Worm (Caenorhabditis elegans): ENCODE measurements around the gene F54C8.7.

F54C8.7 gene

DNA sequence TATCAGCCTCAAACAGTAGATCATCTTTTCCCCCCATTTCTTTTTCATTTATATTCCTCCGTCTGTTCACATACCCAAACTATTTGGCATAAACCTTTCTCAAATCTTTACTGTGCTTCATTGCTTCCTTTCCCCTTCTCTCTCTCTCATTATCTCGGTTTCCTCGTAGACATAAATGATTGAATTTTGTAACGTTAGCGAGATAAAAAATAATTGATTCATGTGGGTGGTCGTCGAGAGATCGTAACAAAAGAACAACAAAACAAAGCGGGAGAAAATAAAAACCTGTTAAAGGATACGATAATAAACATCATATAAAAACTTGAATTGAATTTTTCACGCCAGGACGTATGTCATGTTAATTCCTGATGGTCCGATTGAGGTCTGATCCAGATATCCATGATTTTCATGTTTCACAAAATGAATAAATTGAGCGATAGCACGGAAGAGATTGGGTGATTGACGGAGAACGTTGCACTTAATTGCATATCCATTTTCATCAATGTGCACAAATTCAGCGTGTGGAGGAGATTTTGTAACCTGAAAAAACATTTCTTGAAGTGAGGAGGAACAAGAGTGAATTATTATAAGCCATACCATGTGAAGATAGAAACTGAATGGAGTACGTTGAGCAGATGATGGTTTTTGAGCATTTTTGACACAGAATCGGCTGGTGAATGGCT is 9.1 kb upstream of the F54C8.7 start:
- TF ChIP-seq ama-1 (optimal IDR thresholded peaks at IDR 0.05): peak; percentile 91
- no peak for TF ChIP-seq ceh-13 (GFP tag; optimal IDR thresholded peaks at IDR 0.05)
- TF ChIP-seq scrt-1 (GFP tag; IDR thresholded peaks at IDR 0.05): 0 out of 2 replicates have a peak, but pooled peaks have one; percentile 46

DNA sequence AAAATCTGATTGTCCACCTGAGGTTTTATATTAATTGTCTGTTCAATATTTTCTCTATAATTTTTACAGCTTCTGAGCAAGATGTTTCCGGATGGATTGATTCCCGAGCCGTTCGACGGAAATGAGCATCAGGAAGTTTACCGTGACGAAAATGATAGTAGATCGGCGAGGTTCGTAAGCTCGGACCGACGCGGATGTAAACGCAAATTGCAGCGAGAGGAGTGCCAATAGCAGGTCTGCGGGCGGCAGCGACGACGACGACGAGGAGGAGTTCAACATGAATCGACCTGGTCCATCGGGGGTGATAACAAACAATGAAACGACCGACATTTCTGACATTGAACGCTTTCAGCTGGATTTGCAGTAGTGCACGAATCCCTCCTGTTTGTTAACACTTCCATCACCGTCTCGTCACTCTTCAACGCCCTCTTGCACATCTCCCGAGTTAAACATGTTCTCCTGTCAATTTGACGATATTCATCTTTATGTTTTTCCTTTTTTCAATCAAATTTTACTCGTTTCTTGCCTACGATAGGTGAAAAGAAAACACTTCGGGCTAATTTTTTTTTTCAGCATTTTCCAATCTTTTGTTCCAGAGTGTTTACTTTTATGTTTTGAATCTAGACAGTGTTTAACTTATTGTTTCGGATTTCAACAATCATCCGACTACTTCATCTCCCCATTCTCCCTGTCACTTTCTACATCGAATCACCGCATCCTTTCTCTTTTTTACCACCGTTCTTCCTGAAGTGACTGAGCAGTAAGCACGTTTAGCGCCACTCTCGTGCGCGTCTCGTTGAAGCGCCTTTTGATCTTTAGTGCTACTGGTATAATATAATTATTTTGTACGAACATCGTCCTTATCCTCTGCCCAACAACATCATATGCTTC is 8.3 kb upstream of the F54C8.7 start:
- TF ChIP-seq sea-1 (GFP tag; conservative IDR thresholded peaks at IDR 0.05): no peak

DNA sequence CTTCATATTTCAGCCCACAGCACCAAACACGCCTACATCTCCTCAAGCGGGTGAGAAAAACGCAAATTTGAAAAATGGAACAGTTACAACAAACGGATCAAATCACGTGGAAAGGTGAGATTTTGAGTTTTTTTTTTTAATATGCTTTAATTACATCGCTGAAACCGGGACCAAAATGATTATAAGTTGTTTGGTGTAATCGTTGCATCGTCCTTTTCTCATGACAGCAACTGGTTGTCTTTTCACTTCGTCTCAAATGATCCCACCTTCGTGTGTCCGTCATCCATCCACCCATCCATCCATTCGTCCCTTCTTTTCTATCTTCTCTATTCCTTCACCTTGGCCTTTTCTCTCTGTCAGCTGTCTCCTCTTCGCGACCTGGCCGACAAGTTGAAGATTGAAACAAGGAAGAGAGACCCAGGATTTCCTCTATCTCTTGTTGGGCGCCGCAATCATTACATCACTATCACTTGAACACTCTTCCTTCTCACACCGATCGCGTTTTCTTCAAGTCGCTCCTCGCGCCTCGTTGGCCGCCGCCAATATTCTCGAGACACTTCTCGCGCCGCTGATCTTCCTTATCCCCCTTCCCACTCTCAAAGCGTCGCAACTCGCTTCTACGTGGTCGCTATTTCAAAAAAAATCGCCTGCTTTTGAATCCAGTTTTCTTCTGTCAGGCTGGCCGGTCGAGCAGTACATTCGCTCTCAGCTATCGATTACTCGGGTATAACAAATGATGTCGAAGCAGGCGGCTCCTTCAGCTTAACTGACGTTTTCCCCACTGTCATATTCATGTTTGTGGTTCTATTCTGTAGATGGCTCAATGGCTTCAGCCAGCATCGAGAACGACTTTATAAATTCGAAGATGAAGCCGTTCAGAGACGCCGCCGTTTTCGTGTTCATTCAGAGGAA is 3.6 kb upstream of the F54C8.7 start:
- TF ChIP-seq sea-1 (GFP tag; conservative IDR thresholded peaks at IDR 0.05) (no peak), ets-7 (tag; optimal IDR thresholded peaks at IDR 0.05) (no peak), F13C5.2 (tag; optimal IDR thresholded peaks at IDR 0.05) (no peak), flt-1 (GFP tag; IDR thresholded peaks at IDR 0.05) (no peak), B0310.2 (tag; optimal IDR thresholded peaks at IDR 0.05) (no peak), pes-1 (GFP tag; IDR thresholded peaks at IDR 0.05) (no peak), hnd-1 (tag; optimal IDR thresholded peaks at IDR 0.05) (no peak), ama-1 (optimal IDR thresholded peaks at IDR 0.05) (no peak), aly-1 (tag; optimal IDR thresholded peaks at IDR 0.05) (no peak), tbx-11 (GFP tag; IDR thresholded peaks at IDR 0.05) (no peak), ceh-13 (GFP tag; optimal IDR thresholded peaks at IDR 0.05) (no peak), tbx-37 (GFP tag; conservative IDR thresholded peaks at IDR 0.05) (no peak), scrt-1 (GFP tag; IDR thresholded peaks at IDR 0.05) (no peak), ceh-36 (tag; optimal IDR thresholded peaks at IDR 0.05) (no peak), hmg-4 (GFP tag; optimal IDR thresholded peaks at IDR 0.05) (no peak), tra-4 (tag; optimal IDR thresholded peaks at IDR 0.05) (no peak), hmbx-1 (tag; optimal IDR thresholded peaks at IDR 0.05) (no peak)

DNA sequence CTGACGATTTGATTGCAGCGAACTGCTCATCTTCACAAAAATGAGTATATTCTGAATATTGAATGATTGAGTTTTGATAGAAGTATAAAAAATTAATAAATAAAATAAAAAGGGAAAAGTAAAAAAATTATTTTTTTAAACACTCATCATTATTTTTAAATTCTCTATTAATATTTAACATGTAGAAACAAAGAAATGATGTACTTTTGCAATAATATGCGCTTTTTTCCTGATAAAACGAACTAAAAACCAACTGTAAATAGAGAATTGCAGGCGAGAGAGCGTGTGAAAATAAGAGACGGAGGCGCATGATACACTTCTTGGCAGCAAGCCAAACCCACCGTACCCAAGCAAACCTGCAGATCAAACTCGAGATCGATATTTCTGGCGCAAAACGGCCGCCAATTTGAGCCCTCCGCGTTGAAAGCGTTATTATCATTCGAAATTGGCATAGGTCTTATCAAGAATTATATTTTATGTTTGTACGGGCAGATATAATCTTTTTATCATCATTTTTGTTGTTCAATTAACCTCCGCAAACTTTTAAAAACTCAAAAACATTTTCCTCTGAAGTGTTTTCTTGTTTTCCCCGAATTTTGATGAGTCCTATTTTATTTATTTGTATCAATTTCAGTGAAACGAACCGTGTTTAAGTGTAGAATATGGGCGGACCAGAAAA is 2.3 kb upstream of the F54C8.7 start, which contains the start of the genes rheb-1 and spk-1:
rheb-1 (minus strand) TSS at position 51 of the 679 bp plus-strand sequence.
spk-1 (plus strand) TSS at position 629 of the 679 bp plus-strand sequence.
- TF ChIP-seq ceh-36 (tag; optimal IDR thresholded peaks at IDR 0.05) (no peak), hmg-4 (GFP tag; optimal IDR thresholded peaks at IDR 0.05) (peak; percentile 43), F13C5.2 (tag; optimal IDR thresholded peaks at IDR 0.05) (peak; percentile 5), ama-1 (optimal IDR thresholded peaks at IDR 0.05) (no peak)

DNA sequence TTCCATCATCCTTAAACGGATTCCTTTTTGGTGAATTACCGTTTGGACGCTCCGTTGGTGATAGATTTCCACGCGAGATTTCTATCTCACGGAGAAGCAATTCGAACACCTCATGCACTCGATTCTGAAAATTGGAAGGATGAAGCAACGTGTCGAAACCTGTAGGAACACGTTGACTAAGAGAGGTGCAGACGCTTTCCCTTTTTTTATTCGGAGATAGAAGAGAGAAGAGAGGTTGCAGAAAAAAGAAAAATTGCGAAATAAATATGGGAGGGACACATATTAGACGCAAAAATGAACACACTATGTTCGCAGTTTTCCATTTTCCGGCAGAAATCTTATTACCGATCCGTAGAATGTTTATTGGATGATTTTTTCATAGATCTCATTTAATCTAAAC is 868 bp upstream of the F54C8.7 start:
- no peak for TF ChIP-seq B0310.2 (tag; optimal IDR thresholded peaks at IDR 0.05)
- no peak for TF ChIP-seq tbx-37 (GFP tag; conservative IDR thresholded peaks at IDR 0.05)
- TF ChIP-seq pes-1 (GFP tag; IDR thresholded peaks at IDR 0.05): no peak
- no peak for TF ChIP-seq flt-1 (GFP tag; IDR thresholded peaks at IDR 0.05)
- TF ChIP-seq aly-1 (tag; optimal IDR thresholded peaks at IDR 0.05): no peak
- TF ChIP-seq hmg-4 (GFP tag; optimal IDR thresholded peaks at IDR 0.05): no peak
- TF ChIP-seq ceh-13 (GFP tag; optimal IDR thresholded peaks at IDR 0.05): no peak
- no peak for TF ChIP-seq ama-1 (optimal IDR thresholded peaks at IDR 0.05)
- no peak for TF ChIP-seq F13C5.2 (tag; optimal IDR thresholded peaks at IDR 0.05)
- no peak for TF ChIP-seq tra-4 (tag; optimal IDR thresholded peaks at IDR 0.05)
- TF ChIP-seq hmbx-1 (tag; optimal IDR thresholded peaks at IDR 0.05): no peak
- no peak for TF ChIP-seq tbx-11 (GFP tag; IDR thresholded peaks at IDR 0.05)

DNA sequence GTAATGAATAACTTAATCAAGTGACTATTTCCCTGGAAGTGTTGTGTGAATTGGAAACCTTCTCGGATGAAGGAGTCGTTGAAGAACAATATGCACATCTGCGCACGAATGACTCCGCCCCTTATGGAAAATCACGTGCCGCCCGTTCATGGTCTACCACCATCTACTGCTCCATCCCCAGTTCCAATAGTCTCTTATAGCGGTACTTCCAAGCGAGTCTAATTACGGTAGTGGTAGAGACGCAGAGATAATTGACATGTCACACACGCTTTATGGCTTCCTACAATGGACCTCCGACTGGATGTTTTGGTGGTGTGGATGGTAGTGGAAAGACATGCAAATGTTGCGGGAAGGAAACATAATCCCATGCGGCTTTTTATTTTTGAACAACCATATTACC is 2.9 kb downstream of the F54C8.7 start:
- TF ChIP-seq tra-4 (tag; optimal IDR thresholded peaks at IDR 0.05): peak; percentile 5
- TF ChIP-seq ets-7 (tag; optimal IDR thresholded peaks at IDR 0.05): no peak
- TF ChIP-seq flt-1 (GFP tag; IDR thresholded peaks at IDR 0.05): 0 out of 2 replicates have a peak, but pooled peaks have one; percentile 36
- 0 out of 2 replicates have a peak, but pooled peaks have one; percentile 12 for TF ChIP-seq scrt-1 (GFP tag; IDR thresholded peaks at IDR 0.05)
- TF ChIP-seq hmg-4 (GFP tag; optimal IDR thresholded peaks at IDR 0.05): peak; percentile 65

DNA sequence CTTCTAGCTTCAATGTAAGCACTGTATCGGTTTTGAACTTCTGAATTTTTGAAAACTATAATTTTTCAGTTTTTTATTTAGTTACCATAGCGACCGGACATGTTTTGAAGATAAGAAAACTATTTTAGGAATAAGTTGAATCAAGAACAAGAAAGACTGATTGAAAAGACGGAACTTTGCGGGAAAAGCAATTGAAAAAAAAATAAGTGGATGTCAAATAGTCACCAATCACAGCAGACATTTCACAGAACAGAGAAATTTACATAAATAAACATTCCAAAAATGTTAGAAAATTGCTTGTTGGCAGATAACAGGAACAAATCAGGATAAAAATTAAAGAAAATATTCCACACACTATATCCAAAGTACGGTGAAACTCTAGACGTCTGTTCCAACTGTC is 4.0 kb downstream of the F54C8.7 start, which contains the start of gene F54C8.6:
F54C8.6 (minus strand) TSS at position 101 of the 400 bp plus-strand sequence.
- no peak for TF ChIP-seq tbx-11 (GFP tag; IDR thresholded peaks at IDR 0.05)
